Fruit fly (Drosophila melanogaster): Measurements from ENCODE around the gene CG15056.

The CG15056 gene

DNA sequence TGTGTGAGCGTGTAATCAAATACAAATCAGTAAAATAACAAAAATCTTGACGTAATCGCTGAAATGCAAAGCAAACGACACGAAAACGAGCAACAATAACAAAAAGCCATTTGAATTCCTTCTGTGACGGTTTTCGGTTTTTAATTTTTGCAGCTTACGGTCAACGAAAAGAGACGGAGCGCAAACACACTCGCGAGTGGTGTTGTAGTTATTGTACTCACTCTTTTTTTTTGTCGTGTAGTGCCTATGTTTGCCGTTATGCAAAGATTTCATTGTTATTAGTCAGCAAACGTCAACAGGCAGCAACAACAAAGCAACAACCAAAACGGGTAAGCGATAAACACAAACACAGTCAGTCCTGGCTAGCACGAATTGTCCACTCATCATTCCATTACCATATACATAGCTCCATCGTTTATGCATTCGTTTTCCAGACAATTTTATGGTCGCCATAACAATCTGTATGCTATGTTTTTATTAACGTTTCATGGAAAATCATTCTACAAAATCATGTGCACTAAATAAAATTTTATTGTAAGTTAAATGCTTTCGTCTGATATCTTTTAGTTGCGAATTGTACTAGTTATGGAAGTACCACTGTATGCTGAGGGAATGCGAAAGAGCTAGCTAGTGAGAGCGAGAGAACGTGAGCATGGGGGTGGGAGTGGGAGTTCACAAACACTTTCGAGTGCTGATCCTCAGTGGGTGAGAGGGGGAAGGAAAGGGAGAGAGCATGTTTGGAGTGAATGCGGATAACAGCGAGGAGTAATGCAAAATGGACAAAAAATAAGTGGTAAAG is 48.2 kb upstream of the CG15056 start (continued):
- TF ChIP-seq ERR (GFP tag; optimal IDR thresholded peaks at IDR 0.05) (no peak), CG32767 (GFP tag; IDR thresholded peaks at IDR 0.05) (peak; percentile 79), HmgD (GFP tag; optimal IDR thresholded peaks at IDR 0.05) (no peak), CG12219 (GFP tag; optimal IDR thresholded peaks at IDR 0.05) (peak; percentile 75), chinmo (GFP tag; IDR thresholded peaks at IDR 0.05; ENCODE audit: partially characterized antibody) (no peak), CG15073 (GFP tag; optimal IDR thresholded peaks at IDR 0.05) (no peak), CG7271 (tag; optimal IDR thresholded peaks at IDR 0.05) (no peak), pita (GFP tag; optimal IDR thresholded peaks at IDR 0.05) (no peak), CG10959 (GFP tag; IDR thresholded peaks at IDR 0.05) (no peak), unc-4 (GFP tag; IDR thresholded peaks at IDR 0.05; ENCODE audit: partially characterized antibody) (no peak), sima (GFP tag; optimal IDR thresholded peaks at IDR 0.05) (no peak), E2f2 (GFP tag; IDR thresholded peaks at IDR 0.05) (peak; percentile 28; the same call in 1 of the 2 replicates), aop (GFP tag; IDR thresholded peaks at IDR 0.05) (no peak), crp (GFP tag; optimal IDR thresholded peaks at IDR 0.05) (no peak), nerfin-2 (GFP tag; IDR thresholded peaks at IDR 0.05; ENCODE audit: partially characterized antibody) (no peak), rib (GFP tag; IDR thresholded peaks at IDR 0.05) (peak; percentile 75), hkb (optimal IDR thresholded peaks at IDR 0.05) (no peak), hkb (GFP tag; IDR thresholded peaks at IDR 0.05) (peak; percentile 68), CG1792 (GFP tag; optimal IDR thresholded peaks at IDR 0.05) (no peak), Taf1 (GFP tag; IDR thresholded peaks at IDR 0.05) (peak; percentile 69), bab2 (GFP tag; optimal IDR thresholded peaks at IDR 0.05) (peak; percentile 75), CG11456 (GFP tag; IDR thresholded peaks at IDR 0.05) (peak; percentile 61; the same call in 2 of the 3 replicates), pzg (GFP tag; optimal IDR thresholded peaks at IDR 0.05) (peak; percentile 4), CG11093 (GFP tag; IDR thresholded peaks at IDR 0.05) (peak; percentile 75; the same call in 2 of the 3 replicates), amos (GFP tag; IDR thresholded peaks at IDR 0.05; ENCODE audit: partially characterized antibody) (no peak), CG18262 (tag; optimal IDR thresholded peaks at IDR 0.05) (peak; percentile 62), BtbVII (GFP tag; optimal IDR thresholded peaks at IDR 0.05) (peak; percentile 63), bigmax (GFP tag; optimal IDR thresholded peaks at IDR 0.05) (no peak), CG9817 (tag; optimal IDR thresholded peaks at IDR 0.05) (peak; percentile 91), TFAM (GFP tag; optimal IDR thresholded peaks at IDR 0.05) (no peak), schlank (tag; optimal IDR thresholded peaks at IDR 0.05) (peak; percentile 76), CTCF (GFP tag; optimal IDR thresholded peaks at IDR 0.05) (no peak), disco-r (GFP tag; optimal IDR thresholded peaks at IDR 0.05) (no peak), fd64A (GFP tag; optimal IDR thresholded peaks at IDR 0.05) (peak; percentile 35), Meics (GFP tag; optimal IDR thresholded peaks at IDR 0.05) (peak; percentile 68), Scr (GFP tag; IDR thresholded peaks at IDR 0.05; ENCODE audit: partially characterized antibody) (no peak), CG13287 (GFP tag; IDR thresholded peaks at IDR 0.05; ENCODE audit: partially characterized antibody) (no peak), Adf1 (GFP tag; IDR thresholded peaks at IDR 0.05) (peak; percentile 52; the same call in 1 of the 2 replicates), Ets65A (GFP tag) (peak; percentile 98), shn (GFP tag; optimal IDR thresholded peaks at IDR 0.05) (peak; percentile 75), CG3726 (GFP tag; IDR thresholded peaks at IDR 0.05) (no peak), CG2202 (tag; optimal IDR thresholded peaks at IDR 0.05) (no peak), Bgb (GFP tag; IDR thresholded peaks at IDR 0.05; ENCODE audit: partially characterized antibody) (no peak), H15 (GFP tag; IDR thresholded peaks at IDR 0.05) (peak; percentile 51; the same call in 2 of the 3 replicates), CG33557 (GFP tag; optimal IDR thresholded peaks at IDR 0.05) (peak; percentile 9), CG17359 (tag; optimal IDR thresholded peaks at IDR 0.05) (peak; percentile 77), Nf-YB (GFP tag; optimal IDR thresholded peaks at IDR 0.05) (no peak), Ptx1 (GFP tag; IDR thresholded peaks at IDR 0.05) (peak; percentile 75), onecut (GFP tag; IDR thresholded peaks at IDR 0.05) (peak; percentile 52), gfzf (GFP tag; optimal IDR thresholded peaks at IDR 0.05) (no peak)
